Fruit fly (Drosophila melanogaster) whole organism, embryonic: ENCODE measurements around the gene Cul2.

Experiments used
- CG12071 ChIP-seq: fragments of 200-800 bp; sonication (Bioruptor generic); optimal IDR thresholded peaks from 3 replicates; lab custom pipeline; 2018; ENCODE audit warnings: missing biosample characterization, mild to moderate bottlenecking, missing genetic modification characterization
- CG12236 ChIP-seq: fragments of 200-800 bp; sonication (Bioruptor generic); optimal IDR thresholded peaks from 2 replicates; lab custom pipeline; 2016; ENCODE audit warnings: missing biosample characterization, missing genetic modification characterization
- CG13123 ChIP-seq: fragments of 200-800 bp; sonication (Bioruptor generic); optimal IDR thresholded peaks from 2 replicates; lab custom pipeline; 2016; ENCODE audit warnings: missing biosample characterization, missing genetic modification characterization
- CG15514 ChIP-seq: fragments of 200-800 bp; sonication (Bioruptor generic); optimal IDR thresholded peaks from 3 replicates; lab custom pipeline; 2017; ENCODE audit warnings: missing biosample characterization, missing genetic modification characterization, mild to moderate bottlenecking, moderate library complexity, missing genetic modification reagents
- CG1603 ChIP-seq: fragments of 200-800 bp; sonication (Bioruptor generic); optimal IDR thresholded peaks from 2 replicates; lab custom pipeline; 2019; ENCODE audit warnings: missing biosample characterization, mild to moderate bottlenecking, missing genetic modification characterization, moderate library complexity
- CG17359 ChIP-seq: fragments of 200-800 bp; sonication (Bioruptor generic); optimal IDR thresholded peaks from 3 replicates; lab custom pipeline; 2018; ENCODE audit warnings: missing biosample characterization, mild to moderate bottlenecking, missing genetic modification characterization, moderate library complexity
- CG17612 ChIP-seq: fragments of 200-800 bp; sonication (Bioruptor generic); IDR thresholded peaks from 2 replicates; pipeline ENCODE4 v1.3.6; 2022; ENCODE audit warnings: missing biosample characterization, missing genetic modification characterization
- CG3163 ChIP-seq: fragments of 200-800 bp; sonication (Bioruptor generic); optimal IDR thresholded peaks from 3 replicates; lab custom pipeline; 2016; ENCODE audit warnings: missing biosample characterization, missing genetic modification characterization
- CG34376 ChIP-seq: fragments of 200-800 bp; sonication (Bioruptor generic); optimal IDR thresholded peaks from 2 replicates; lab custom pipeline; 2018; ENCODE audit warnings: missing biosample characterization, mild to moderate bottlenecking, missing genetic modification characterization
- CG34422 ChIP-seq: fragments of 200-800 bp; sonication (Bioruptor generic); IDR thresholded peaks from 3 replicates; pipeline ENCODE4 v1.3.6; 2022; ENCODE audit warnings: missing biosample characterization, missing genetic modification characterization
- CG4328 ChIP-seq: fragments of 200-800 bp; sonication (Bioruptor generic); optimal IDR thresholded peaks from 3 replicates; lab custom pipeline; 2017; ENCODE audit warnings: missing biosample characterization, missing genetic modification reagents, missing genetic modification characterization
- CG4360 ChIP-seq: fragments of 200-800 bp; sonication (Bioruptor generic); IDR thresholded peaks from 2 replicates; pipeline ENCODE4 v1.3.6; 2022; ENCODE audit warnings: missing biosample characterization, missing genetic modification characterization
- CG4617 ChIP-seq: fragments of 200-800 bp; sonication (Bioruptor generic); optimal IDR thresholded peaks from 3 replicates; lab custom pipeline; 2016; ENCODE audit warnings: missing biosample characterization, missing genetic modification characterization, borderline replicate concordance
- CG4730 ChIP-seq: fragments of 200-800 bp; sonication (Bioruptor generic); IDR thresholded peaks from 2 replicates; pipeline ENCODE4 v1.3.6; 2022; ENCODE audit warnings: missing biosample characterization, missing genetic modification characterization
- CG4854 ChIP-seq: fragments of 200-800 bp; sonication (Bioruptor generic); optimal IDR thresholded peaks from 2 replicates; lab custom pipeline; 2016; ENCODE audit warnings: missing biosample characterization, missing genetic modification characterization, inconsistent platforms
- CG7745 ChIP-seq: fragments of 200-800 bp; sonication (Bioruptor generic); optimal IDR thresholded peaks from 2 replicates; lab custom pipeline; 2018; ENCODE audit warnings: missing biosample characterization, mild to moderate bottlenecking, missing genetic modification characterization, moderate library complexity
- CG8924 ChIP-seq: fragments of 200-800 bp; optimal IDR thresholded peaks from 3 replicates; lab custom pipeline; 2019; ENCODE audit warnings: missing biosample characterization, mild to moderate bottlenecking, missing genetic modification characterization, moderate library complexity
- CG9817 ChIP-seq: fragments of 200-800 bp; sonication (Bioruptor generic); optimal IDR thresholded peaks from 2 replicates; lab custom pipeline; 2018; ENCODE audit warnings: missing biosample characterization, mild to moderate bottlenecking, missing genetic modification characterization, moderate library complexity
- D19B ChIP-seq: fragments of 200-800 bp; sonication (Bioruptor generic); optimal IDR thresholded peaks from 2 replicates; lab custom pipeline; 2017; ENCODE audit warnings: missing biosample characterization, mild to moderate bottlenecking, missing genetic modification characterization
- Eip74EF ChIP-seq, 2 experiments: fragments of 200-800 bp in 1 of 2; fragments of >200 bp in 1 of 2; sonication (Bioruptor generic) in 1 of 2; optimal IDR thresholded peaks; 2 replicates each; lab custom pipeline; 2017 to 2019; ENCODE audit warnings: missing biosample characterization in 2 of 2, missing genetic modification characterization in 2 of 2, mild to moderate bottlenecking in 1 of 2, moderate library complexity in 1 of 2
- Ets65A ChIP-seq: fragments of 200-800 bp; sonication (Bioruptor generic); peaks from one replicate; lab custom pipeline; 2016; ENCODE audit warnings: missing biosample characterization, missing genetic modification characterization
- Fer1 ChIP-seq: fragments of 200-800 bp; sonication (Bioruptor generic); optimal IDR thresholded peaks from 2 replicates; lab custom pipeline; 2017; ENCODE audit warnings: missing biosample characterization, mild to moderate bottlenecking, missing genetic modification characterization
- HLH4C ChIP-seq: fragments of 200-800 bp; sonication (Bioruptor generic); IDR thresholded peaks from 3 replicates; pipeline ENCODE4 v1.3.6; 2022; ENCODE audit warnings: missing biosample characterization, missing genetic modification characterization; ENCODE audit not compliant: partially characterized antibody
- Hr3 ChIP-seq: fragments of 200-800 bp; sonication (Bioruptor generic); optimal IDR thresholded peaks from 3 replicates; lab custom pipeline; 2016; ENCODE audit warnings: missing biosample characterization, missing genetic modification characterization
- Mad ChIP-seq: fragments of 200-800 bp; sonication (Bioruptor generic); optimal IDR thresholded peaks from 2 replicates; lab custom pipeline; 2016; ENCODE audit warnings: missing biosample characterization, missing genetic modification characterization
- Meics ChIP-seq: fragments of 200-800 bp; sonication (Bioruptor generic); optimal IDR thresholded peaks from 2 replicates; lab custom pipeline; 2017; ENCODE audit warnings: missing biosample characterization, mild to moderate bottlenecking, missing genetic modification characterization
- Pdp1 ChIP-seq, 2 experiments: fragments of 200-800 bp; sonication (Bioruptor generic); optimal IDR thresholded peaks; 3 replicates each; lab custom pipeline; 2016; ENCODE audit warnings: missing biosample characterization in 2 of 2, missing genetic modification characterization in 2 of 2, mild to moderate bottlenecking in 1 of 2, moderate library complexity in 1 of 2
- Poxn ChIP-seq: fragments of 200-800 bp; sonication (Bioruptor generic); IDR thresholded peaks from 2 replicates; pipeline ENCODE4 v1.3.6; 2022; ENCODE audit warnings: missing biosample characterization, missing genetic modification characterization
- Spps ChIP-seq: fragments of 200-800 bp; sonication (Bioruptor generic); optimal IDR thresholded peaks from 2 replicates; lab custom pipeline; 2018; ENCODE audit warnings: missing biosample characterization, mild to moderate bottlenecking, missing genetic modification characterization
- al ChIP-seq: fragments of 200-800 bp; sonication (Bioruptor generic); IDR thresholded peaks from 2 replicates; pipeline ENCODE4 v1.3.6; 2022; ENCODE audit warnings: missing biosample characterization, missing genetic modification characterization
- ara ChIP-seq: fragments of 200-800 bp; sonication (Bioruptor generic); IDR thresholded peaks from 2 replicates; pipeline ENCODE4 v1.3.6; 2022; ENCODE audit warnings: missing biosample characterization, missing genetic modification characterization
- chm ChIP-seq: fragments of 200-800 bp; sonication (Bioruptor generic); IDR thresholded peaks from 2 replicates; pipeline ENCODE4 v1.3.6; 2022; ENCODE audit warnings: missing biosample characterization, missing genetic modification characterization
- esg ChIP-seq: fragments of 200-800 bp; sonication (Bioruptor generic); conservative IDR thresholded peaks from 2 replicates; pipeline ENCODE4 v1.3.6; 2022; ENCODE audit warnings: missing biosample characterization, missing genetic modification characterization
- fd3F ChIP-seq: fragments of 200-800 bp; sonication (Bioruptor generic); optimal IDR thresholded peaks from 2 replicates; lab custom pipeline; 2018; ENCODE audit warnings: missing biosample characterization, mild to moderate bottlenecking, missing genetic modification characterization, moderate library complexity
- fu2 ChIP-seq: fragments of 200-800 bp; sonication (Bioruptor generic); optimal IDR thresholded peaks from 2 replicates; lab custom pipeline; 2016; ENCODE audit warnings: missing biosample characterization, missing genetic modification characterization
- gce ChIP-seq: fragments of 200-800 bp; sonication (Bioruptor generic); IDR thresholded peaks from 3 replicates; pipeline ENCODE4 v1.3.6; 2022; ENCODE audit warnings: missing biosample characterization, missing genetic modification characterization
- hkb ChIP-seq, 2 experiments: fragments of 200-800 bp in 1 of 2; fragments of >200 bp in 1 of 2; sonication (Bioruptor generic) in 1 of 2; IDR thresholded peaks in 1 of 2; optimal IDR thresholded peaks in 1 of 2; 2 replicates each; pipeline versions ENCODE4 v1.3.6 to Lab custom; 2017 to 2022; ENCODE audit warnings: missing biosample characterization in 1 of 2, missing genetic modification characterization in 1 of 2
- jing ChIP-seq: fragments of 200-800 bp; sonication (Bioruptor generic); optimal IDR thresholded peaks from 2 replicates; lab custom pipeline; 2018; ENCODE audit warnings: missing biosample characterization, mild to moderate bottlenecking, missing genetic modification characterization
- lab ChIP-seq: fragments of 200-800 bp; sonication (Bioruptor generic); optimal IDR thresholded peaks from 3 replicates; lab custom pipeline; 2017; ENCODE audit warnings: missing biosample characterization, missing genetic modification characterization, mild to moderate bottlenecking, moderate library complexity, missing genetic modification reagents
- oc ChIP-seq: fragments of 200-800 bp; sonication (Bioruptor generic); optimal IDR thresholded peaks from 2 replicates; lab custom pipeline; 2018; ENCODE audit warnings: missing biosample characterization, mild to moderate bottlenecking, missing genetic modification characterization, moderate library complexity
- ro ChIP-seq: fragments of 200-800 bp; sonication (Bioruptor generic); IDR thresholded peaks from 2 replicates; pipeline ENCODE4 v1.3.6; 2022; ENCODE audit warnings: missing biosample characterization, missing genetic modification characterization
- seq ChIP-seq: fragments of 200-800 bp; sonication (Bioruptor generic); IDR thresholded peaks from 2 replicates; pipeline ENCODE4 v1.3.6; 2022; ENCODE audit warnings: missing biosample characterization, missing genetic modification characterization
- tin ChIP-seq: fragments of 200-800 bp; sonication (Bioruptor generic); optimal IDR thresholded peaks from 3 replicates; lab custom pipeline; 2016; ENCODE audit warnings: missing biosample characterization, missing genetic modification characterization
- trem ChIP-seq: fragments of 200-800 bp; optimal IDR thresholded peaks from 3 replicates; lab custom pipeline; 2019; ENCODE audit warnings: missing biosample characterization, mild to moderate bottlenecking, missing genetic modification characterization, moderate library complexity
- tup ChIP-seq: fragments of 200-800 bp; sonication (Bioruptor generic); optimal IDR thresholded peaks from 2 replicates; lab custom pipeline; 2016; ENCODE audit warnings: missing biosample characterization, mild to moderate bottlenecking, missing genetic modification characterization, moderate library complexity
- usp ChIP-seq: fragments of >200 bp; optimal IDR thresholded peaks from 2 replicates; lab custom pipeline; 2017; ENCODE audit warnings: missing biosample characterization, missing genetic modification characterization
- wdn ChIP-seq: fragments of 200-800 bp; sonication (Bioruptor generic); IDR thresholded peaks from 2 replicates; pipeline ENCODE4 v1.3.6; 2022; ENCODE audit warnings: missing biosample characterization, missing genetic modification characterization
- wor ChIP-seq: fragments of 200-800 bp; sonication (Bioruptor generic); IDR thresholded peaks from 2 replicates; pipeline ENCODE4 v1.3.6; 2022; ENCODE audit warnings: missing biosample characterization, missing genetic modification characterization

Cul2 gene

DNA sequence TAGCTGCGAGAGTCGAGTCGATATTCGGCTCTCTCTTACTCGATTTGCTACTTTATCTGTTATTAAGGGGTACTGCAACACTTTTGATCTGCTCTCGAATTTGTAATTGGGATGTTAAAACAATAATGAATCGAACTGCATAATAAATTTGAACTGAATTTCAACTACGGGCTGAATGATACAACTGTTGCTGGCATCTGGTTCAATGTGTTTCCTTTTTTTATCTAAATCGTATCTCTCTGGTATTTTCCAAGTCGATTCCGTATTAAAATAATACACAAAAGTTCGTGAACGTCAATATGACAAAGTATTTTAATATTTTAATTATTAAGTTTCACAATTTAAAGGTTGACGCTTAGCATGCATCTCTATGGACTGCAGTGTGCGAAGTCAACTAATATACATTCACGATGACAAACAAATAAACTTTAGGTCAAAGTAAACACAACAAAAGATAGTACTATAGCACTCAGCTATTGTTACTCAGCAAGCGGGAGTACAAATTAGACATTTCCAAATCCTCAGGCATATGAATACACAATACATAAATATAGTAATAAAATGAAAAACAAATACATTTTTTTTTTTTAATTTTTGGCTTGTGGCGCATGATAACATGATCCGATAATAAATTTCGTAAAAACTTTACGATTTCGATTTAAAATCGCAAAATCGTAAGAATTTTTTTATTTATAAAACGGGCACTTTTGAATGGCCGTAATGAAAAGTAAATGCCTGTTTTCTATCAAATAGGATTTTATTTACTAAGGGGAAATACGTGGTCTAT lies 34.7 kb upstream of the Cul2 start, which contains the start of gene CG2201 (continued):
- peak; percentile 20; the same call in 1 of the 2 replicates for TF ChIP-seq ara (GFP tag; lab: Robert Waterston, UW)
- TF ChIP-seq wdn (GFP tag; lab: Robert Waterston, UW), result 0 out of 2 replicates have a peak, but pooled peaks have one; percentile 22
- TF ChIP-seq CG1603 (tag; lab: Kevin White, UChicago), result peak; percentile 70
- TF ChIP-seq fu2 (GFP tag; lab: Kevin White, UChicago), result no peak
- TF ChIP-seq ro (GFP tag; lab: Robert Waterston, UW), result no peak
- TF ChIP-seq Mad, result peak; percentile 12
- peak; percentile 5 for TF ChIP-seq lab (GFP tag; lab: Kevin White, UChicago)
- peak; percentile 61 for TF ChIP-seq CG8924
- TF ChIP-seq Pdp1 (GFP tag; optimal IDR thresholded peaks at IDR 0.05; lab: Kevin White, UChicago), result no peak
- TF ChIP-seq CG7745 (tag; lab: Kevin White, UChicago), result no peak
- 0 out of 3 replicates have a peak, but pooled peaks have one; percentile 47 for TF ChIP-seq gce (GFP tag; lab: Robert Waterston, UW)
- TF ChIP-seq hkb (optimal IDR thresholded peaks at IDR 0.05; lab: Kevin White, UChicago), result no peak
- peak; percentile 37; the same call in 1 of the 2 replicates for TF ChIP-seq hkb (GFP tag; IDR thresholded peaks at IDR 0.05; lab: Robert Waterston, UW)
- TF ChIP-seq jing (GFP tag; lab: Kevin White, UChicago), result peak; percentile 16
- peak; percentile 40; the same call in 1 of the 2 replicates for TF ChIP-seq CG4360 (GFP tag; lab: Robert Waterston, UW)
- peak; percentile 14 for TF ChIP-seq CG4617 (GFP tag; lab: Kevin White, UChicago)
- TF ChIP-seq CG4854 (GFP tag; lab: Kevin White, UChicago), result peak; percentile 13
- peak; percentile 28 for TF ChIP-seq D19B
- TF ChIP-seq CG17359 (tag; lab: Kevin White, UChicago), result peak; percentile 58
- TF ChIP-seq CG4328 (GFP tag; lab: Kevin White, UChicago), result no peak
- TF ChIP-seq CG15514 (GFP tag; lab: Kevin White, UChicago), result no peak
- peak; percentile 48 for TF ChIP-seq trem (tag; lab: Kevin White, UChicago)
- TF ChIP-seq Spps (tag; lab: Kevin White, UChicago), result no peak
- TF ChIP-seq tin (GFP tag; lab: Kevin White, UChicago), result no peak
- no peak for TF ChIP-seq CG13123 (GFP tag; lab: Kevin White, UChicago)
- TF ChIP-seq CG12071 (GFP tag; lab: Kevin White, UChicago), result peak; percentile 43
- TF ChIP-seq seq (GFP tag; lab: Robert Waterston, UW), result no peak
- TF ChIP-seq Ets65A, result no peak
- 0 out of 2 replicates have a peak, but pooled peaks have one; percentile 5 for TF ChIP-seq CG17612
- no peak for TF ChIP-seq CG34376
- peak; percentile 40 for TF ChIP-seq Hr3 (GFP tag; lab: Kevin White, UChicago)
- TF ChIP-seq Meics, result peak; percentile 40
- TF ChIP-seq esg (GFP tag; lab: Robert Waterston, UW), result no peak
- TF ChIP-seq CG9817 (tag; lab: Kevin White, UChicago), result peak; percentile 26
- TF ChIP-seq HLH4C (GFP tag; lab: Robert Waterston, UW), result 0 out of 3 replicates have a peak, but pooled peaks have one; percentile 43
- no peak for TF ChIP-seq CG4730
- no peak for TF ChIP-seq wor
- TF ChIP-seq CG34422, result 0 out of 3 replicates have a peak, but pooled peaks have one; percentile 29
- no peak for TF ChIP-seq usp (GFP tag; lab: Kevin White, UChicago)
- TF ChIP-seq tup (GFP tag; lab: Kevin White, UChicago), result no peak
- peak; percentile 65 for TF ChIP-seq al (GFP tag; lab: Robert Waterston, UW)
- peak; percentile 8 for TF ChIP-seq fd3F
- TF ChIP-seq oc (tag; lab: Kevin White, UChicago), result peak; percentile 47
- no peak for TF ChIP-seq CG3163
- TF ChIP-seq Poxn (GFP tag; lab: Robert Waterston, UW), result no peak
- peak in 1 of 2 experiments; percentile 40 for TF ChIP-seq Eip74EF (GFP tag; optimal IDR thresholded peaks at IDR 0.05; lab: Kevin White, UChicago)
- TF ChIP-seq chm (GFP tag; lab: Robert Waterston, UW), result peak; percentile 47; the same call in 1 of the 2 replicates
- peak; percentile 12 for TF ChIP-seq Fer1 (GFP tag; lab: Kevin White, UChicago)
- TF ChIP-seq CG12236 (GFP tag; lab: Kevin White, UChicago), result no peak
